Fruit fly (Drosophila melanogaster) whole organism, embryonic: ENCODE data around the gene heph.

Experiments
- Asciz ChIP-seq: fragments of 200-800 bp; sonication (Bioruptor generic); optimal IDR thresholded peaks from 2 replicates; lab custom pipeline; 2017; ENCODE audit warnings: missing biosample characterization, mild to moderate bottlenecking, missing genetic modification characterization, missing genetic modification reagents
- Awh ChIP-seq: fragments of 200-800 bp; sonication (Bioruptor generic); IDR thresholded peaks from 2 replicates; pipeline ENCODE4, ENCODE4 v1.3.6; 2022; ENCODE audit warnings: missing biosample characterization, missing genetic modification characterization
- CG10267 ChIP-seq: fragments of 200-800 bp; sonication (Bioruptor generic); optimal IDR thresholded peaks from 2 replicates; lab custom pipeline; 2018; ENCODE audit warnings: missing biosample characterization, mild to moderate bottlenecking, missing genetic modification characterization, moderate library complexity
- CG10543 ChIP-seq: fragments of 200-800 bp; sonication (Bioruptor generic); optimal IDR thresholded peaks from 3 replicates; lab custom pipeline; 2017; ENCODE audit warnings: missing biosample characterization, mild to moderate bottlenecking, missing genetic modification characterization, moderate library complexity
- CG14965 ChIP-seq: fragments of 200-800 bp; sonication (Bioruptor generic); optimal IDR thresholded peaks from 2 replicates; lab custom pipeline; 2016; ENCODE audit warnings: missing biosample characterization, missing genetic modification characterization, borderline replicate concordance
- CG16813 ChIP-seq: fragments of 200-800 bp; sonication (Bioruptor generic); IDR thresholded peaks from 3 replicates; pipeline ENCODE4 v1.3.6; 2022; ENCODE audit warnings: missing biosample characterization, missing genetic modification characterization; ENCODE audit not compliant: partially characterized antibody
- CG17612 ChIP-seq: fragments of 200-800 bp; sonication (Bioruptor generic); IDR thresholded peaks from 2 replicates; pipeline ENCODE4 v1.3.6; 2022; ENCODE audit warnings: missing biosample characterization, missing genetic modification characterization
- CG2129 ChIP-seq: fragments of 200-800 bp; sonication (Bioruptor generic); IDR thresholded peaks from 2 replicates; pipeline ENCODE4 v1.3.6; 2022; ENCODE audit warnings: missing biosample characterization, missing genetic modification characterization; ENCODE audit not compliant: partially characterized antibody
- CG2199 ChIP-seq: fragments of 200-800 bp; sonication (Bioruptor generic); IDR thresholded peaks from 3 replicates; pipeline ENCODE4 v1.3.6; 2022; ENCODE audit warnings: missing biosample characterization, missing genetic modification characterization
- CG2678 ChIP-seq: fragments of 200-800 bp; sonication (Bioruptor generic); optimal IDR thresholded peaks from 3 replicates; lab custom pipeline; 2019; ENCODE audit warnings: missing biosample characterization, mild to moderate bottlenecking, missing genetic modification characterization, moderate library complexity
- CG3407 ChIP-seq: fragments of 200-800 bp; sonication (Bioruptor generic); optimal IDR thresholded peaks from 2 replicates; lab custom pipeline; 2018; ENCODE audit warnings: missing biosample characterization, mild to moderate bottlenecking, missing genetic modification characterization
- CG34422 ChIP-seq: fragments of 200-800 bp; sonication (Bioruptor generic); IDR thresholded peaks from 3 replicates; pipeline ENCODE4 v1.3.6; 2022; ENCODE audit warnings: missing biosample characterization, missing genetic modification characterization
- CG3726 ChIP-seq: fragments of 200-800 bp; sonication (Bioruptor generic); IDR thresholded peaks from 3 replicates; pipeline ENCODE4, ENCODE4 v1.3.6; 2022; ENCODE audit warnings: missing biosample characterization, missing genetic modification characterization
- CG4820 ChIP-seq: fragments of 200-800 bp; sonication (Bioruptor generic); optimal IDR thresholded peaks from 3 replicates; lab custom pipeline; 2016; ENCODE audit warnings: missing biosample characterization, missing genetic modification characterization
- CG8089 ChIP-seq: fragments of 200-800 bp; sonication (Bioruptor generic); optimal IDR thresholded peaks from 3 replicates; lab custom pipeline; 2016; ENCODE audit warnings: missing biosample characterization, missing genetic modification characterization
- CG8924 ChIP-seq: fragments of 200-800 bp; optimal IDR thresholded peaks from 3 replicates; lab custom pipeline; 2019; ENCODE audit warnings: missing biosample characterization, mild to moderate bottlenecking, missing genetic modification characterization, moderate library complexity
- CG9797 ChIP-seq: fragments of 200-800 bp; sonication (Bioruptor generic); optimal IDR thresholded peaks from 3 replicates; lab custom pipeline; 2018; ENCODE audit warnings: missing biosample characterization, mild to moderate bottlenecking, missing genetic modification characterization
- CHES-1-like ChIP-seq: fragments of 200-800 bp; sonication (Bioruptor generic); optimal IDR thresholded peaks from 2 replicates; lab custom pipeline; 2016; ENCODE audit warnings: missing biosample characterization, missing genetic modification characterization
- Deaf1 ChIP-seq: fragments of 200-800 bp; optimal IDR thresholded peaks from 3 replicates; lab custom pipeline; 2019; ENCODE audit warnings: missing biosample characterization, mild to moderate bottlenecking, missing genetic modification characterization, moderate library complexity
- Dip3 ChIP-seq: fragments of 200-800 bp; sonication (Bioruptor generic); optimal IDR thresholded peaks from 3 replicates; lab custom pipeline; 2016; ENCODE audit warnings: missing biosample characterization, missing genetic modification characterization
- Gsc ChIP-seq: fragments of 200-800 bp; sonication (Bioruptor generic); IDR thresholded peaks from 2 replicates; pipeline ENCODE4 v1.3.6; 2022; ENCODE audit warnings: missing biosample characterization, missing genetic modification characterization
- H15 ChIP-seq: fragments of 200-800 bp; sonication (Bioruptor generic); IDR thresholded peaks from 3 replicates; pipeline ENCODE4 v1.3.6; 2022; ENCODE audit warnings: missing biosample characterization, missing genetic modification characterization
- HLH4C ChIP-seq: fragments of 200-800 bp; sonication (Bioruptor generic); IDR thresholded peaks from 3 replicates; pipeline ENCODE4 v1.3.6; 2022; ENCODE audit warnings: missing biosample characterization, missing genetic modification characterization; ENCODE audit not compliant: partially characterized antibody
- Hsf ChIP-seq: fragments of 200-800 bp; sonication (Bioruptor generic); optimal IDR thresholded peaks from 3 replicates; lab custom pipeline; 2016; ENCODE audit warnings: missing biosample characterization, missing genetic modification characterization
- Mad ChIP-seq: fragments of 200-800 bp; sonication (Bioruptor generic); optimal IDR thresholded peaks from 2 replicates; lab custom pipeline; 2016; ENCODE audit warnings: missing biosample characterization, missing genetic modification characterization
- Pdp1 ChIP-seq, 2 experiments: fragments of 200-800 bp; sonication (Bioruptor generic); optimal IDR thresholded peaks; 3 replicates each; lab custom pipeline; 2016; ENCODE audit warnings: missing biosample characterization in 2 of 2, missing genetic modification characterization in 2 of 2, mild to moderate bottlenecking in 1 of 2, moderate library complexity in 1 of 2
- Rfx ChIP-seq: fragments of 200-800 bp; sonication (Bioruptor generic); IDR thresholded peaks from 2 replicates; pipeline ENCODE4 v1.3.6; 2022; ENCODE audit warnings: missing biosample characterization, missing genetic modification characterization
- Sox100B ChIP-seq: fragments of 200-800 bp; sonication (Bioruptor generic); optimal IDR thresholded peaks from 3 replicates; lab custom pipeline; 2018; ENCODE audit warnings: missing biosample characterization, mild to moderate bottlenecking, missing genetic modification characterization
- dimm ChIP-seq: fragments of 200-800 bp; sonication (Bioruptor generic); IDR thresholded peaks from 2 replicates; pipeline ENCODE4 v1.3.6; 2022; ENCODE audit warnings: missing biosample characterization, missing genetic modification characterization
- dmrt99B ChIP-seq: fragments of 200-800 bp; sonication (Bioruptor generic); optimal IDR thresholded peaks from 2 replicates; lab custom pipeline; 2018; ENCODE audit warnings: missing biosample characterization, mild to moderate bottlenecking, missing genetic modification characterization, moderate library complexity
- emc ChIP-seq: fragments of 200-800 bp; sonication (Bioruptor generic); optimal IDR thresholded peaks from 2 replicates; lab custom pipeline; 2016; ENCODE audit warnings: missing biosample characterization, missing genetic modification characterization
- en ChIP-seq: fragments of 200-800 bp; sonication (Bioruptor generic); optimal IDR thresholded peaks from 2 replicates; lab custom pipeline; 2016; ENCODE audit warnings: missing biosample characterization, missing genetic modification characterization
- ewg ChIP-seq: fragments of 200-800 bp; sonication (Bioruptor generic); optimal IDR thresholded peaks from 3 replicates; lab custom pipeline; 2017; ENCODE audit warnings: mild to moderate bottlenecking, missing biosample characterization, missing genetic modification reagents, missing genetic modification characterization
- exex ChIP-seq: fragments of 200-800 bp; sonication (Bioruptor generic); optimal IDR thresholded peaks from 4 replicates; lab custom pipeline; 2018; ENCODE audit warnings: missing biosample characterization, mild to moderate bottlenecking, missing genetic modification characterization, moderate library complexity
- grn ChIP-seq: fragments of 200-800 bp; sonication (Bioruptor generic); optimal IDR thresholded peaks from 3 replicates; lab custom pipeline; 2017; ENCODE audit warnings: missing biosample characterization, missing genetic modification characterization
- lmd ChIP-seq: fragments of 200-800 bp; sonication (Bioruptor generic); IDR thresholded peaks from 2 replicates; pipeline ENCODE4 v1.3.6; 2022; ENCODE audit warnings: missing biosample characterization, missing genetic modification characterization
- maf-S ChIP-seq: fragments of 200-800 bp; sonication (Bioruptor generic); optimal IDR thresholded peaks from 2 replicates; lab custom pipeline; 2016; ENCODE audit warnings: missing biosample characterization, missing genetic modification characterization
- rib ChIP-seq: fragments of 200-800 bp; sonication (Bioruptor generic); IDR thresholded peaks from 2 replicates; pipeline ENCODE4 v1.3.6; 2022; ENCODE audit warnings: missing biosample characterization, missing genetic modification characterization
- row ChIP-seq: fragments of 200-800 bp; sonication (Bioruptor generic); IDR thresholded peaks from 3 replicates; pipeline ENCODE4 v1.3.6; 2022; ENCODE audit warnings: missing biosample characterization, missing genetic modification characterization
- sens ChIP-seq: fragments of 200-800 bp; sonication (Bioruptor generic); peaks from one replicate; lab custom pipeline; 2016; ENCODE audit warnings: missing biosample characterization, missing genetic modification characterization
- shn ChIP-seq: fragments of 200-800 bp; sonication (Bioruptor generic); optimal IDR thresholded peaks from 3 replicates; lab custom pipeline; 2016; ENCODE audit warnings: missing biosample characterization, missing genetic modification characterization
- sr ChIP-seq: fragments of 200-800 bp; sonication (Bioruptor generic); IDR thresholded peaks from 3 replicates; pipeline ENCODE4 v1.3.6; 2022; ENCODE audit warnings: missing biosample characterization, missing genetic modification characterization
- sug ChIP-seq: fragments of 200-800 bp; optimal IDR thresholded peaks from 2 replicates; lab custom pipeline; 2019; ENCODE audit warnings: missing biosample characterization, mild to moderate bottlenecking, missing genetic modification characterization, moderate library complexity
- twi ChIP-seq: fragments of 200-800 bp; optimal IDR thresholded peaks from 2 replicates; lab custom pipeline; 2019; ENCODE audit warnings: missing biosample characterization, mild to moderate bottlenecking, missing genetic modification characterization, moderate library complexity

The heph gene

dm6 chr3R:31809622-31810021, 205.7 kb downstream of the heph start (continued):
- TF ChIP-seq CG10543 (peak; percentile 5), Gsc (no peak), lmd (no peak), Asciz (GFP tag; lab: Kevin White, UChicago) (no peak), grn (GFP tag; lab: Kevin White, UChicago) (peak; percentile 28), CG2678 (tag; lab: Kevin White, UChicago) (no peak), shn (GFP tag; lab: Kevin White, UChicago) (no peak), CG8924 (tag; lab: Kevin White, UChicago) (no peak), CG3407 (GFP tag; lab: Kevin White, UChicago) (no peak), CG8089 (GFP tag; lab: Kevin White, UChicago) (no peak), CG17612 (GFP tag; lab: Robert Waterston, UW) (no peak), Sox100B (no peak), CG14965 (GFP tag; lab: Kevin White, UChicago) (no peak), CHES-1-like (GFP tag; lab: Kevin White, UChicago) (no peak), dmrt99B (no peak), Deaf1 (tag; lab: Kevin White, UChicago) (peak; percentile 25), Dip3 (GFP tag; lab: Kevin White, UChicago) (no peak), H15 (GFP tag; lab: Robert Waterston, UW) (no peak), CG2199 (no peak), CG10267 (tag; lab: Kevin White, UChicago) (no peak), CG9797 (GFP tag; lab: Kevin White, UChicago) (no peak), ewg (GFP tag; lab: Kevin White, UChicago) (no peak), Mad (no peak), CG2129 (no peak), sens (peak; percentile 75), sr (GFP tag; lab: Robert Waterston, UW) (0 out of 3 replicates have a peak, but pooled peaks have one; percentile 26), Awh (GFP tag; lab: Robert Waterston, UW) (no peak), CG16813 (GFP tag; lab: Robert Waterston, UW) (0 out of 3 replicates have a peak, but pooled peaks have one; percentile 38), sug (tag; lab: Kevin White, UChicago) (no peak), CG3726 (GFP tag; lab: Robert Waterston, UW) (no peak), dimm (GFP tag; lab: Robert Waterston, UW) (no peak), en (GFP tag; lab: Kevin White, UChicago) (no peak), Pdp1 (GFP tag; optimal IDR thresholded peaks at IDR 0.05; lab: Kevin White, UChicago) (peak in 1 of 2 experiments; percentile 88)
- TF ChIP-seq, all 482 proteins: peak for 9

dm6 chr3R:31808571-31808970, 206.7 kb downstream of the heph start:
- TF ChIP-seq row (GFP tag; lab: Robert Waterston, UW) (no peak), maf-S (GFP tag; lab: Kevin White, UChicago) (no peak), HLH4C (GFP tag; lab: Robert Waterston, UW) (no peak), Hsf (GFP tag; lab: Kevin White, UChicago) (no peak), twi (tag; lab: Kevin White, UChicago) (peak; percentile 9), CG34422 (GFP tag; lab: Robert Waterston, UW) (no peak), Rfx (no peak), CG16813 (GFP tag; lab: Robert Waterston, UW) (no peak), CG2199 (0 out of 3 replicates have a peak, but pooled peaks have one; percentile 9), CG9797 (GFP tag; lab: Kevin White, UChicago) (no peak), emc (GFP tag; lab: Kevin White, UChicago) (no peak), exex (tag; lab: Kevin White, UChicago) (peak; percentile 2), rib (GFP tag; lab: Robert Waterston, UW) (no peak), CG4820 (GFP tag; lab: Kevin White, UChicago) (no peak)
